Fruit fly (Drosophila melanogaster) whole organism, larva: ENCODE measurements around the gene wts.

Experiments
- noc ChIP-seq: fragments of 200-800 bp; sonication (Bioruptor generic); optimal IDR thresholded peaks from 3 replicates; lab custom pipeline; 2019; ENCODE audit warnings: missing biosample characterization, mild to moderate bottlenecking, missing genetic modification characterization, moderate library complexity

The wts gene

dm6 chr3R:30806490-30807195, at the start of gene wts, which contains the start of gene dj-1beta:
Gene wts, minus strand, starts transcription at chr3R:30806619.
Gene dj-1beta, plus strand, starts transcription at chr3R:30807117.
- no peak for TF ChIP-seq noc (tag; lab: Kevin White, UChicago)

dm6 chr3R:30855176-30855575, 48.8 kb upstream of the wts start:
- no peak for TF ChIP-seq noc (tag; lab: Kevin White, UChicago)

dm6 chr3R:30851843-30852365, 45.5 kb upstream of the wts start, which contains the start of gene tll:
Gene tll, plus strand, starts transcription at chr3R:30852315.
- no peak for TF ChIP-seq noc (tag; lab: Kevin White, UChicago)

DNA sequence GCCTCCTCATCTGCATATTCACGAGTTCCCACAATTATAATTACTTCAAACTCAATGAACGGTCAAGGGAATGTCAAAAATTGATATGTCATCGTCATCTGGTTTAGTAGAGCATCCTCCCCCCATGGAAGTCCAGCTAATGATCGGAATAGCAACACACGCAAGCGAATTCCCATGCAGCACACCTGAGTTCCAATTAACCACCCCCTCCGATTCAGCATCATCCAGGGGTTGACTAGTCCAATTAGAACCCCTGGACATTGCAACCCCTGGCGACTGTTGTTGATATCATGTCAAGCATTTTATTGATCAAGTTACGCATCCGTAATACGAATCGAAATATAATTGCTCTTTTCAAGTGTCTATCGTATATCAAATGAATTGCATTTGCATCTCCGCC, 44.0 kb upstream of the wts start:
- no peak for TF ChIP-seq noc (tag; lab: Kevin White, UChicago)

- TF ChIP-seq noc (tag; lab: Kevin White, UChicago): no peak
Observed at dm6 chr3R:30849473-30850145, 43.2 kb upstream of the wts start.

DNA sequence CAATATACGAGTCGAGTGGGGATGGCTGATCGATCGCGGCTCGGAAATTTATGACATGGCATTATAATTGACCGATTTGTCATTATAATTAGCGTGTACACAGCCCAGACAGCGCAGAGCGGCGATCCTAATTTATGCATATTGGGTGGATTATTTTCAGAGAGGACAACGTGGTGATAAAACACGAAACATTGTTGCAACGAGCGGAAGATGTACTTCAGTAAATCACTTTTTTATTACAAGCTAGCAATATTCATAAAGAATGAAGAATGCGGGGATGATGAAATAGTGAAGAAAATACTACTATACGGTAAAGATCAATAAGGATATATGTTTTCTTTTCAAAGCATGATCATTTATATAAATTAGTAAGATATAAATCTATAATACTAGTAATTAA, 38.0 kb upstream of the wts start:
- no peak for TF ChIP-seq noc (tag; lab: Kevin White, UChicago)

DNA sequence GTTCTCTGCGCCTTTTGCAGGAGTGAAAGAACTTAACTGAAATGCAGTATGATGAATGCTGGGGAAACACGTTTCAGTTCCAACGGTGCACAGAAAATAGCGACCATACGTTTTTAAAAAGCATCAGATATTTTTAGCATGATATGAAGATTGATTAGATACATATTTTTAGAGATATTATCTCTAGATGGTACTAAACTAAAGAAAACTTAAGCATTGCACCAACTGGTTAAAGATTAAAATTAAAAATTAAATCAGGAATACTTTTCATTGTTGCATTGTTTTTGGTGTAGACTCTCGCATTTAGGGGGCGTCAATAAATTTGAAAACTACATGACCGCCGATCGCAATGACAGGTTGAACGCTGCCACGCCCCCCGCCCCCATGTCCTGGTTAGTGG, 37.3 kb upstream of the wts start:
- TF ChIP-seq noc (tag; lab: Kevin White, UChicago): no peak

dm6 chr3R:30842639-30843476, 36.4 kb upstream of the wts start:
- TF ChIP-seq noc (tag; lab: Kevin White, UChicago): no peak

DNA sequence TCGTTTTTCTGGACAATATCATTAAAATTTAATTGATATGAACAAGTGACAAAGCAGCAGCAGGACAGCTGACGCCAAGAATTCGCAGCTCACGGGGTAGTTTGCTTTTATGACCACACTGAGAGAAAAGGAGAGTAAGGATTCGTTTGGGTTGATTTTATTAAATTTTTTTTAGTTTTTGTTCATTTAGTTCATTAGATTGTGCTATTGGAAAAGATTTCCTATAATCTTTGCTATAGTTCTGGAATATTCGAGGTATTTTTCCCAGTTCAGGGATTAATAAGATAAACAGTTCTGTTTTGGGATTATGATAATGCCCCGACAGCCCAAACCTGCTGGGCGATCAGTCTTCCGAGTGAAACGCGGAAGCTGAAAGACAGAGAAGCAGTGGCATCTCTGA, 35.8 kb upstream of the wts start:
- no peak for TF ChIP-seq noc (tag; lab: Kevin White, UChicago)

dm6 chr3R:30840741-30841140, 34.3 kb upstream of the wts start:
- no peak for TF ChIP-seq noc (tag; lab: Kevin White, UChicago)

DNA sequence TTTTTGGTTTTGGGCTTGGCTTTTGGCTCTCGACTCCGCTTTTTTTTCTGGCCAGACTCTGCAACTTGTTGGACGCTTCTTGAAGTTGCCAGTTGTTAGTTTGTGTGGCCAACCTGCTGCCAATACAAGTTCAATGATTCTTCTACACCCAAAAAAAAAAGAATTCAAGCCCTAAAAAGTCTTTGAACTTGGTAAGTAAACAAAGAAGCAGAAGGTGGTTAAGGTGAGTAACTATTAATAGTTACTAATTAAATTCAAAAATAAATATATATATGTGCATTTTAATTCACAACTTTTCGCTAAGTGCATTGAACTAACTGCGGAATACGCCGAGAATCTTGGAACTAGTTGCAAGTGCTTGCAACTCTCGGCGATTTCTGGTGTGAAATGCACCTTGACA, 26.7 kb upstream of the wts start:
- TF ChIP-seq noc (tag; lab: Kevin White, UChicago): no peak

DNA sequence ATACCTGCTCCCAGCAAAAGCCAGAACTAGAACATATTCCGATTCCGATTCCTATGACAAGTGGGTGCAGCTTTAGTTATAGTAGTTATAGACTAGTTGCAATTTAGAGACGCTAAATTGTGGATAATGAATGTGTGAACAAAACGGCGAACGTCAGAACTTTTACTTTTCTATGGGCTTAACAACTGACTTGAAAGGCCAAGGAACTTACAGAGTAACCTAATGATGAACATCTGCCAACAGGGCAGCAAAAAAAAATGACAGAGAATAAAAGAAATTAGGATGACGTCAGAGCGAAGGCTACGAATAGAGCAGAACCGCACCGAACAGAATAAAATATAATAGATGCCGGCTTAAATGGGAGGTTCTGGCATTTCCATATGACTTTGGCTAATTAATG, 25.7 kb upstream of the wts start:
- no peak for TF ChIP-seq noc (tag; lab: Kevin White, UChicago)

dm6 chr3R:30828433-30829034, 22.1 kb upstream of the wts start:
- TF ChIP-seq noc (tag; lab: Kevin White, UChicago): no peak

DNA sequence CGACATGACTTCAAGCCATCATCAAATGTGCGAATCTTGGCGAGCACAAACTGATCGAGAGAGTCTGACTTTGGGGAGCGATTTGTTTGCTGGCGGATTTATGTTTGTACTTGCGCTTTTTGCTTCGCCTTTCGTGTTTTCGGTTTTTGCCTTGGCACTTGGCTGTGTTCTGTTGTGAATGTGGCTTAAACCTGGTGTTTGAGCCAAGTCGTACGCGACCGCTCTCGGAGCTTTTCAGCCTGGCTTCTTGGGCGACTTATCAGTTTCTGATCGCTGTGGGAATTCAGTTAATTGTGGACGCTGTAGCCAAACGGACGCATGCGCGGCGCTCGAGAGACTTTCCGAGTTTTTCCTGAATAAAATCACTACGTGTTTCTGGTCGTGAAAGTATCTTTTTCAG, 21.1 kb upstream of the wts start, which contains the start of gene CG15544:
Gene CG15544 (plus strand): TSS at position 276 of the 400 bp plus-strand sequence.
- no peak for TF ChIP-seq noc (tag; lab: Kevin White, UChicago)

DNA sequence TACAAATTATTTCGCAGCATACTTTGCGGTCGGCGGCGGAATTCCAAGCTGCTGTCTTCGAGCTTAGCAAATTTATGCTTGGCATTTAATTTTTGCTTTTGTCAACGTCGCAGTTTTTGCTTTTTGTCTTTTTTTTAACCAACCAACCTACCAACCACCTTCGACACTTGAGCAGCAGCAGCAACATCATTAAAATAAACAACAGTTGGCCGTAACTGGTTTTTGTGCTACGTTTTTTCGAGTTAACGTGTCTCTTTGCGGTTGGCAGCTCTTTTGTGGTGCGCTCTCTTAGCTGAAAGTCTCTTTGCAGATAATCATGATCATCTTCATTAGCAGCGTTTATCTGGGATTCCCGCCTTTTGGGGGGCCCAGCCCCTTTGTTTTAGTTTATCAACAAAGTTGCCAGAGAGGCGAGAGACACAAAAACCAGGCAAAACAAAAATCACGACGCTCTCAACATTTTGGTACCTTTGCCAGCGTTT, 15.6 kb upstream of the wts start:
- TF ChIP-seq noc (tag; lab: Kevin White, UChicago): no peak
